Worm (Caenorhabditis elegans) whole organism, late embryonic: Measurements from ENCODE around the gene cyp-33C1.
A peak's percentile ranks its signal among the peaks of the same experiment; 100 is the strongest.

ENCODE experiments used
- K02D7.2 ChIP-seq: sonication (generic microtip); optimal IDR thresholded peaks from 2 replicates; lab custom pipeline; 2017; ENCODE audit warnings: mild to moderate bottlenecking, missing genetic modification characterization, missing compliant biosample characterization
- T23F11.4 ChIP-seq: fragments of 200-800 bp; sonication (Bioruptor generic); optimal IDR thresholded peaks from 2 replicates; lab custom pipeline; 2018; ENCODE audit warnings: mild to moderate bottlenecking, missing genetic modification characterization, missing compliant biosample characterization
- ama-1 ChIP-seq: fragments of 150-350 bp; optimal IDR thresholded peaks from 2 replicates; lab custom pipeline; 2014
- ceh-14 ChIP-seq: sonication (generic microtip); optimal IDR thresholded peaks from 2 replicates; lab custom pipeline; 2016; ENCODE audit warnings: missing genotype, missing genetic modification characterization, missing compliant biosample characterization
- ceh-22 ChIP-seq: sonication (generic microtip); optimal IDR thresholded peaks from 2 replicates; lab custom pipeline; 2017; ENCODE audit warnings: missing biosample characterization, missing genetic modification characterization
- ceh-34 ChIP-seq: sonication (generic microtip); optimal IDR thresholded peaks from 2 replicates; lab custom pipeline; 2016; ENCODE audit warnings: mild to moderate bottlenecking, missing genetic modification characterization, missing compliant biosample characterization
- ceh-9 ChIP-seq: sonication (generic microtip); optimal IDR thresholded peaks from 2 replicates; lab custom pipeline; 2016; ENCODE audit warnings: mild to moderate bottlenecking, missing genetic modification characterization, inconsistent platforms, missing compliant biosample characterization
- dmd-4 ChIP-seq: sonication (generic microtip); optimal IDR thresholded peaks from 2 replicates; lab custom pipeline; 2016; ENCODE audit warnings: borderline replicate concordance, missing genetic modification characterization, missing compliant biosample characterization
- dve-1 ChIP-seq: sonication (generic microtip); optimal IDR thresholded peaks from 2 replicates; lab custom pipeline; 2017; ENCODE audit warnings: antibody characterized with exemption, mild to moderate bottlenecking, missing genetic modification characterization, missing compliant biosample characterization
- elt-2 ChIP-seq: sonication (generic microtip); optimal IDR thresholded peaks from 2 replicates; lab custom pipeline; 2016; ENCODE audit warnings: missing genetic modification reagents, missing genetic modification characterization, missing compliant biosample characterization
- elt-4 ChIP-seq: sonication (generic microtip); optimal IDR thresholded peaks from 2 replicates; lab custom pipeline; 2016; ENCODE audit warnings: missing genetic modification characterization, missing compliant biosample characterization
- fax-1 ChIP-seq: sonication (generic microtip); optimal IDR thresholded peaks from 2 replicates; lab custom pipeline; 2016; ENCODE audit warnings: missing genotype, missing genetic modification characterization, missing compliant biosample characterization
- fkh-10 ChIP-seq: fragments of 150-350 bp; optimal IDR thresholded peaks from 2 replicates; lab custom pipeline; 2014; ENCODE audit warnings: missing biosample characterization, missing genetic modification reagents, missing genetic modification characterization
- hlh-13 ChIP-seq: fragments of 200-800 bp; sonication (Bioruptor generic); optimal IDR thresholded peaks from 2 replicates; lab custom pipeline; 2018; ENCODE audit warnings: mild to moderate bottlenecking, missing genetic modification characterization, missing compliant biosample characterization
- hlh-30 ChIP-seq: sonication (generic microtip); optimal IDR thresholded peaks from 2 replicates; lab custom pipeline; 2017; ENCODE audit warnings: antibody characterized with exemption, missing genetic modification characterization, missing compliant biosample characterization; ENCODE audit not compliant: insufficient read depth
- hlh-6 ChIP-seq: sonication (generic microtip); optimal IDR thresholded peaks from 2 replicates; lab custom pipeline; 2016; ENCODE audit warnings: missing genotype, missing genetic modification characterization, missing compliant biosample characterization
- lim-6 ChIP-seq: sonication (generic microtip); optimal IDR thresholded peaks from 2 replicates; lab custom pipeline; 2016; ENCODE audit warnings: missing genetic modification characterization, missing compliant biosample characterization
- lin-11 ChIP-seq: fragments of 200-800 bp; sonication (Bioruptor generic); optimal IDR thresholded peaks from 2 replicates; lab custom pipeline; 2018; ENCODE audit warnings: mild to moderate bottlenecking, missing genetic modification characterization, missing compliant biosample characterization
- madf-2 ChIP-seq: sonication (generic microtip); optimal IDR thresholded peaks from 2 replicates; lab custom pipeline; 2017; ENCODE audit warnings: missing genetic modification characterization, missing compliant biosample characterization
- mec-3 ChIP-seq: sonication (generic microtip); optimal IDR thresholded peaks from 2 replicates; lab custom pipeline; 2016; ENCODE audit warnings: borderline replicate concordance, missing genetic modification characterization, missing compliant biosample characterization
- nfya-1 ChIP-seq: sonication (generic microtip); optimal IDR thresholded peaks from 2 replicates; lab custom pipeline; 2017; ENCODE audit warnings: missing genetic modification characterization, mild to moderate bottlenecking, missing compliant biosample characterization, antibody characterized with exemption, moderate library complexity
- nhr-11 ChIP-seq: fragments of 150-350 bp; optimal IDR thresholded peaks from 2 replicates; lab custom pipeline; 2014; ENCODE audit warnings: missing biosample characterization, missing genetic modification characterization
- npax-4 ChIP-seq: sonication (generic microtip); optimal IDR thresholded peaks from 2 replicates; lab custom pipeline; 2016; ENCODE audit warnings: missing genetic modification characterization, missing compliant biosample characterization
- odd-2 ChIP-seq: sonication (generic microtip); optimal IDR thresholded peaks from 2 replicates; lab custom pipeline; 2017; ENCODE audit warnings: antibody characterized with exemption, mild to moderate bottlenecking, missing genetic modification characterization, missing compliant biosample characterization
- pax-1 ChIP-seq: fragments of 150-350 bp; optimal IDR thresholded peaks from 2 replicates; lab custom pipeline; 2014; ENCODE audit warnings: missing biosample characterization, missing genetic modification characterization
- pha-2 ChIP-seq: sonication (generic microtip); optimal IDR thresholded peaks from 2 replicates; lab custom pipeline; 2017; ENCODE audit warnings: mild to moderate bottlenecking, missing genetic modification characterization, missing compliant biosample characterization
- pha-4 ChIP-seq: fragments of 150-350 bp; optimal IDR thresholded peaks from 2 replicates; lab custom pipeline; 2018; ENCODE audit warnings: missing biosample characterization, missing genetic modification reagents, missing genetic modification characterization
- pqm-1 ChIP-seq: sonication (generic microtip); optimal IDR thresholded peaks from 2 replicates; lab custom pipeline; 2016; ENCODE audit warnings: missing genetic modification characterization, missing compliant biosample characterization
- pros-1 ChIP-seq: fragments of 150-350 bp; optimal IDR thresholded peaks from 2 replicates; lab custom pipeline; 2014; ENCODE audit warnings: missing biosample characterization, missing genetic modification reagents, missing genetic modification characterization
- rnt-1 ChIP-seq: sonication (generic microtip); optimal IDR thresholded peaks from 2 replicates; lab custom pipeline; 2016; ENCODE audit warnings: missing genetic modification characterization, missing compliant biosample characterization
- sdc-2 ChIP-seq: sonication (generic microtip); optimal IDR thresholded peaks from 2 replicates; lab custom pipeline; 2016; ENCODE audit warnings: missing genotype, missing genetic modification characterization, missing compliant biosample characterization
- ttx-3 ChIP-seq: sonication (generic microtip); optimal IDR thresholded peaks from 2 replicates; lab custom pipeline; 2016; ENCODE audit warnings: missing genetic modification reagents, missing genetic modification characterization, missing compliant biosample characterization
- unc-55 ChIP-seq: sonication (generic microtip); optimal IDR thresholded peaks from 2 replicates; lab custom pipeline; 2017; ENCODE audit warnings: missing biosample characterization, missing genetic modification reagents, missing genetic modification characterization
- unc-86 ChIP-seq: sonication (generic microtip); optimal IDR thresholded peaks from 2 replicates; lab custom pipeline; 2016; ENCODE audit warnings: missing genetic modification characterization, missing compliant biosample characterization
- ztf-16 ChIP-seq: sonication (generic microtip); optimal IDR thresholded peaks from 2 replicates; lab custom pipeline; 2017; ENCODE audit warnings: missing genetic modification characterization, missing compliant biosample characterization

Gene cyp-33C1

ce11 chrV:2185486-2185885 is 6.2 kb downstream of the cyp-33C1 start:
- no peak for TF ChIP-seq sdc-2 (tag; lab: Kevin White, UChicago)
- peak; percentile 5 for TF ChIP-seq elt-4 (tag; lab: Kevin White, UChicago)
- no peak for TF ChIP-seq pax-1

ce11 chrV:2187864-2188345 is 8.6 kb downstream of the cyp-33C1 start, which contains the start of gene Y5H2B.3:
Y5H2B.3 (plus strand) TSS chrV:2188295.
- no peak for TF ChIP-seq nhr-11 (tag; lab: Kevin White, UChicago)
- TF ChIP-seq nfya-1 (tag; lab: Kevin White, UChicago), result peak; percentile 60
- TF ChIP-seq, all 69 proteins: peak for 1

- TF ChIP-seq pros-1 (tag; lab: Kevin White, UChicago) (no peak), unc-86 (no peak), pha-4 (tag; lab: Kevin White, UChicago) (no peak), ceh-34 (tag; lab: Kevin White, UChicago) (no peak), fax-1 (tag; lab: Kevin White, UChicago) (no peak), ceh-22 (tag; lab: Kevin White, UChicago) (no peak), nhr-11 (tag; lab: Kevin White, UChicago) (no peak), hlh-30 (tag; lab: Kevin White, UChicago) (no peak), fkh-10 (GFP tag; lab: Kevin White, UChicago) (no peak), ceh-9 (no peak), lin-11 (tag; lab: Kevin White, UChicago) (no peak), ama-1 (lab: Kevin White, UChicago) (no peak), rnt-1 (tag; lab: Kevin White, UChicago) (no peak), npax-4 (tag; lab: Kevin White, UChicago) (no peak), K02D7.2 (no peak), sdc-2 (tag; lab: Kevin White, UChicago) (no peak), nfya-1 (tag; lab: Kevin White, UChicago) (no peak), hlh-6 (tag; lab: Kevin White, UChicago) (no peak), dve-1 (no peak), unc-55 (no peak)
Observed at ce11 chrV:2190383-2190782, 11.1 kb downstream of the cyp-33C1 start.

- no peak for TF ChIP-seq ttx-3 (tag; lab: Kevin White, UChicago)
- no peak for TF ChIP-seq pha-2 (tag; lab: Kevin White, UChicago)
- no peak for TF ChIP-seq ceh-34 (tag; lab: Kevin White, UChicago)
- no peak for TF ChIP-seq madf-2
Observed at ce11 chrV:2191122-2191521, 11.8 kb downstream of the cyp-33C1 start, which contains the start of gene srbc-42. srbc-42 (minus strand) TSS chrV:2191222.

ce11 chrV:2192117-2192516 is 12.8 kb downstream of the cyp-33C1 start, which contains the start of gene nhr-13:
nhr-13 (plus strand) TSS chrV:2192485.
- TF ChIP-seq ceh-14 (tag; lab: Kevin White, UChicago) (no peak), odd-2 (tag; lab: Kevin White, UChicago) (no peak), ztf-16 (tag; lab: Kevin White, UChicago) (no peak), mec-3 (tag; lab: Kevin White, UChicago) (no peak), dmd-4 (tag; lab: Kevin White, UChicago) (no peak), hlh-13 (GFP tag; lab: Kevin White, UChicago) (no peak), ceh-22 (tag; lab: Kevin White, UChicago) (no peak)

- TF ChIP-seq lim-6 (tag; lab: Kevin White, UChicago), result no peak
- TF ChIP-seq hlh-6 (tag; lab: Kevin White, UChicago), result no peak
- no peak for TF ChIP-seq ztf-16 (tag; lab: Kevin White, UChicago)
- no peak for TF ChIP-seq sdc-2 (tag; lab: Kevin White, UChicago)
- TF ChIP-seq unc-55, result no peak
- TF ChIP-seq nhr-11 (tag; lab: Kevin White, UChicago), result no peak
- no peak for TF ChIP-seq pqm-1 (tag; lab: Kevin White, UChicago)
- no peak for TF ChIP-seq ceh-22 (tag; lab: Kevin White, UChicago)
- no peak for TF ChIP-seq madf-2
- TF ChIP-seq T23F11.4, result no peak
- TF ChIP-seq hlh-30 (tag; lab: Kevin White, UChicago), result no peak
- TF ChIP-seq elt-2, result no peak
- TF ChIP-seq pha-4 (tag; lab: Kevin White, UChicago), result no peak
Observed at ce11 chrV:2199594-2199993, 20.3 kb downstream of the cyp-33C1 start.
